Fruit fly (Drosophila melanogaster) whole organism, pupa: ENCODE results near the gene CG10681.

Experiments
- CG4496 ChIP-seq: fragments of 200-800 bp; sonication (Bioruptor generic); IDR thresholded peaks from 3 replicates; pipeline ENCODE4 v1.3.6; 2022; ENCODE audit warnings: missing biosample characterization, missing genetic modification characterization
- CG9948 ChIP-seq: fragments of 200-800 bp; sonication (Bioruptor generic); optimal IDR thresholded peaks from 2 replicates; lab custom pipeline; 2018; ENCODE audit warnings: missing biosample characterization, mild to moderate bottlenecking, missing genetic modification characterization, moderate library complexity
- Snoo ChIP-seq: fragments of 200-800 bp; sonication (Bioruptor generic); optimal IDR thresholded peaks from 3 replicates; lab custom pipeline; 2017; ENCODE audit warnings: missing biosample characterization, mild to moderate bottlenecking, missing genetic modification characterization, inconsistent platforms
- rn ChIP-seq: fragments of 200-800 bp; sonication (Bioruptor generic); IDR thresholded peaks from 2 replicates; pipeline ENCODE4 v1.3.6; 2022; ENCODE audit warnings: missing biosample characterization, missing genetic modification characterization

dm6 chr3L:12551671-12552070 is 50.4 kb downstream of the CG10681 start:
- TF ChIP-seq Snoo (tag; lab: Kevin White, UChicago) (peak; percentile 72), CG9948 (peak; percentile 70), rn (GFP tag; lab: Robert Waterston, UW) (0 out of 2 replicates have a peak, but pooled peaks have one; percentile 36), CG4496 (GFP tag; lab: Robert Waterston, UW) (peak; percentile 76)
